Worm (Caenorhabditis elegans): ENCODE measurements around the gene gad-1.

- no peak for TF ChIP-seq lsy-2 (tag; optimal IDR thresholded peaks at IDR 0.05)
- no peak for TF ChIP-seq lin-39 (tag; optimal IDR thresholded peaks at IDR 0.05)
- TF ChIP-seq irx-1 (tag; optimal IDR thresholded peaks at IDR 0.05), result no peak
- no peak for TF ChIP-seq sox-4 (tag; optimal IDR thresholded peaks at IDR 0.05)
- TF ChIP-seq lin-35 (GFP tag; optimal IDR thresholded peaks at IDR 0.05), result no peak
- TF ChIP-seq snpc-4 (tag; optimal IDR thresholded peaks at IDR 0.05), result no peak
- no peak for TF ChIP-seq nhr-71 (tag; optimal IDR thresholded peaks at IDR 0.05)
- TF ChIP-seq nhr-28 (tag; optimal IDR thresholded peaks at IDR 0.05), result no peak
- TF ChIP-seq unc-30 (tag; optimal IDR thresholded peaks at IDR 0.05), result no peak
- TF ChIP-seq ama-1 (optimal IDR thresholded peaks at IDR 0.05), result no peak
Measured at ce11 chrV:6471208-6471607, 37.9 kb upstream of the gad-1 start.
